Fruit fly (Drosophila melanogaster) whole organism, prepupa: Measurements from ENCODE around the gene CG12947.

ENCODE experiments used
- Blimp-1 ChIP-seq: fragments of 200-800 bp; sonication (Bioruptor generic); optimal IDR thresholded peaks from 3 replicates; lab custom pipeline; 2017; ENCODE audit warnings: missing biosample characterization, missing genetic modification characterization, mild to moderate bottlenecking, moderate library complexity, missing genetic modification reagents
- CG11902 ChIP-seq: fragments of 200-800 bp; sonication (Bioruptor generic); optimal IDR thresholded peaks from 3 replicates; lab custom pipeline; 2016; ENCODE audit warnings: missing biosample characterization, missing genetic modification characterization
- CG4318 ChIP-seq: fragments of 200-800 bp; sonication (Bioruptor generic); optimal IDR thresholded peaks from 3 replicates; lab custom pipeline; 2017; ENCODE audit warnings: missing biosample characterization, mild to moderate bottlenecking, missing genetic modification characterization
- Lpt ChIP-seq: fragments of 200-800 bp; sonication (Bioruptor generic); optimal IDR thresholded peaks from 3 replicates; lab custom pipeline; 2016; ENCODE audit warnings: missing biosample characterization, missing genetic modification characterization
- OdsH ChIP-seq: fragments of 200-800 bp; sonication (Bioruptor generic); optimal IDR thresholded peaks from 3 replicates; lab custom pipeline; 2016; ENCODE audit warnings: missing biosample characterization, missing genetic modification characterization
- acj6 ChIP-seq: fragments of 200-800 bp; sonication (Bioruptor generic); optimal IDR thresholded peaks from 3 replicates; lab custom pipeline; 2016; ENCODE audit warnings: missing biosample characterization, missing genetic modification characterization
- cyc ChIP-seq: fragments of 200-800 bp; sonication (Bioruptor generic); optimal IDR thresholded peaks from 3 replicates; lab custom pipeline; 2016; ENCODE audit warnings: missing biosample characterization, missing genetic modification characterization
- dac ChIP-seq: fragments of 200-800 bp; sonication (Bioruptor generic); optimal IDR thresholded peaks from 2 replicates; lab custom pipeline; 2017; ENCODE audit warnings: missing biosample characterization, mild to moderate bottlenecking, missing genetic modification characterization
- fd59A ChIP-seq: fragments of 200-800 bp; sonication (Bioruptor generic); optimal IDR thresholded peaks from 2 replicates; lab custom pipeline; 2017; ENCODE audit warnings: missing biosample characterization, mild to moderate bottlenecking, missing genetic modification characterization, missing genetic modification reagents
- salr ChIP-seq, 2 experiments: fragments of 200-800 bp; sonication (Bioruptor generic); optimal IDR thresholded peaks; 3 replicates each; lab custom pipeline; 2016 to 2018; ENCODE audit warnings: missing biosample characterization in 2 of 2, missing genetic modification characterization in 2 of 2, mild to moderate bottlenecking in 1 of 2
- topi ChIP-seq: fragments of 200-800 bp; sonication (Bioruptor generic); optimal IDR thresholded peaks from 3 replicates; lab custom pipeline; 2016; ENCODE audit warnings: missing biosample characterization, missing genetic modification characterization

DNA sequence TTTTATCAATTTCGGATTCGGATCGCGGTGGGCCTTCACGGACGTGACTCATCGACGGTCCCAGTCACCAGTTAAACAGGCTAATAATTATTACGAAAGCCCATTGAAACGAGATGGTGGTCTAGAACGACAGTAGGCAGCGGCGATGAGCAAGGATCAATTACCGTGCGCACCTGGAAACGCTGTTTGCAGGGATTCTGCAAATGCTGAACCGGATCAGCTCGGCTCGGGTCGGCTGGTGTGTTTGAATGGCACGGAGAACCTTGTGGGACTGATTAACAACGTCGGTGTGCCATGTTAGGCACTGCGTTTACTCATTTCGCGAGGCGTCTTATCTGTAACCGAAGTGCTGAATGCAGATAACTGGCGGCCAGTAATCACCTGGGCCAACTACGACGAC, 5.7 kb upstream of the CG12947 start, which contains the start of gene Whamy:
- TF ChIP-seq acj6 (GFP tag; lab: Kevin White, UChicago), result no peak
- no peak for TF ChIP-seq Blimp-1 (GFP tag; lab: Kevin White, UChicago)
- TF ChIP-seq CG4318 (GFP tag; lab: Kevin White, UChicago), result no peak
- no peak for TF ChIP-seq dac (GFP tag; lab: Kevin White, UChicago)
- TF ChIP-seq cyc, result no peak
- TF ChIP-seq OdsH (GFP tag; lab: Kevin White, UChicago), result no peak
- peak; percentile 13 for TF ChIP-seq topi (GFP tag; lab: Kevin White, UChicago)
- TF ChIP-seq fd59A (GFP tag; lab: Kevin White, UChicago), result no peak
- TF ChIP-seq Lpt, result no peak
- no peak for TF ChIP-seq CG11902 (GFP tag; lab: Kevin White, UChicago)
- no peak for TF ChIP-seq salr (GFP tag; optimal IDR thresholded peaks at IDR 0.05; lab: Kevin White, UChicago)
